Worm (Caenorhabditis elegans): Measurements from ENCODE around the gene C01B10.3.

- TF ChIP-seq unc-130 (GFP tag; optimal IDR thresholded peaks at IDR 0.05) (no peak), mcd-1 (GFP tag; IDR thresholded peaks at IDR 0.05) (no peak), pha-4 (tag; optimal IDR thresholded peaks at IDR 0.05) (no peak), cebp-2 (GFP tag; IDR thresholded peaks at IDR 0.05) (no peak), bed-2 (GFP tag; IDR thresholded peaks at IDR 0.05) (no peak), attf-6 (GFP tag; IDR thresholded peaks at IDR 0.05) (no peak), nhr-27 (tag; optimal IDR thresholded peaks at IDR 0.05) (no peak), aptf-2 (GFP tag; conservative IDR thresholded peaks at IDR 0.05) (no peak), T26A5.8 (tag; optimal IDR thresholded peaks at IDR 0.05) (no peak), snpc-4 (GFP tag; optimal IDR thresholded peaks at IDR 0.05) (no peak), snpc-4 (tag; optimal IDR thresholded peaks at IDR 0.05) (no peak), unc-62 (GFP tag; optimal IDR thresholded peaks at IDR 0.05) (no peak), nfya-2 (GFP tag; IDR thresholded peaks at IDR 0.05) (no peak), ZK185.1 (tag; optimal IDR thresholded peaks at IDR 0.05; ENCODE audit: poor library complexity, severe bottlenecking) (no peak)
These were observed 46.8 kb downstream of the C01B10.3 start for ce11 chrIV:6574343-6574742.

All from whole organism, young adult.